Worm (Caenorhabditis elegans) whole organism, dauer: ENCODE data around the gene srt-5.
"Not testable (repeated sequence)": the region's sequence is repeated elsewhere in the genome, so short reads cannot be mapped to it uniquely, and the experiment has no call there.

Source experiments
- unc-62 ChIP-seq: sonication (generic microtip); optimal IDR thresholded peaks from 2 replicates; lab custom pipeline; 2017; ENCODE audit warnings: missing biosample characterization, missing genetic modification reagents, missing genetic modification characterization

Gene srt-5

DNA sequence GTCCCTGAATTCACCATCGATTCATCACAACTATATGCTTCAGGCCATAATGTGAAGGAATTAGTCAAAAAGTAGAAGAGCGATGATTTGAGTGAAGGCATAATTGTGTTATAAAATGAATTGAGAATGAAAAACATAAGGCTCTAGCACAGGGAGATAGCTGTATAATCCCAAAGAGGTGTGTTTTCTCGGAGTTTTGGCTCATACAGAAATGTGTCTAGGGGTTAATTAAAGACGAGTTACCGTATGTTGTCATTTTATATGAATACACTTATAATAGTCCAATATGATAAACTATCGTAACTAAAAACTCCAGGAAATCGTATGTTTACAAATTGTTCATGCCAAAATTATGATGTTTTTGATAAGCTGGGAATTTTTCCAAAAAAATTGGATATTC, at the start of gene srt-5:
Gene srt-5 (minus strand): TSS at position 101 of the 400 bp plus-strand sequence.
- no peak for TF ChIP-seq unc-62 (GFP tag; lab: Kevin White, UChicago)

DNA sequence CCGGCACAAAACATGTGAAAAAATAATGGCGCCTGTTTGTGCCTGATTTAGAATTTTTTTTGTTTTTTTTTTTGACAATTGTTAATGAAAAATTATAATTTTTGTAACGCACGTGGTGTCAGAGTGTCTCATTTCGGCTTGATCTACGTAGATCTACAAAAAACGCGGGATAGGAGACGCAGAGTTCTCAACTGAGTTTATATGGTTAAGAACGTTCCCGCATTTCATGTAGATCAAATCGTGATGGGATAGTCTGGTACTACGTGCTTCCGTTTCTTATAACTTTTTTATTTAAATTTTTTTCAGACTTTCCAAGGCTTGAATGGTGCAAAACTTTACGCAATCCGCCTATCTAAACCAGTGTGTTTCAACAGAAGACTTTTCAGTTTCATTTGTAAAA, 48.1 kb upstream of the srt-5 start, which contains the start of gene tat-6:
Gene tat-6 (plus strand): TSS at position 301 of the 400 bp plus-strand sequence.
- no peak for TF ChIP-seq unc-62 (GFP tag; lab: Kevin White, UChicago)

DNA sequence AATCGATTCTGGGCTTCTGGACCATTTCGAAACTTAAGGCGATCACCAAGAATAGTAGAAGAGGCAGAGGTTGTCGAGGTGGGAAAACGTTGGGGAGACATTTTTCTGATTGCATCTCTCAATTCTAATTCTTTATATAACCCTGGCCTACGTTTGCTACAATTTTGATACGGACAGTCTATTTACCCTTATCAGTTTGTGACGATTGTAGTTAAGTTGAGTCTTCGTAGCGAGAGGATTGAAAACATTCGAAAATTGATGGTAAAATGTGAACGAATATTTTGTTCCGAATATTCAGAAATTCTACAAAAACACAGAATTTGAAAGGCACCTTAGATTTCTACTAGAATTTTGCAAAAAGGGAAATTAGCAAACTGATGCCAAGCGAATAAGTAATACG, 47.0 kb upstream of the srt-5 start, which contains the start of gene Y73C8C.10:
Gene Y73C8C.10 (minus strand): TSS at position 101 of the 400 bp plus-strand sequence.
- TF ChIP-seq unc-62 (GFP tag; lab: Kevin White, UChicago), result no peak

DNA sequence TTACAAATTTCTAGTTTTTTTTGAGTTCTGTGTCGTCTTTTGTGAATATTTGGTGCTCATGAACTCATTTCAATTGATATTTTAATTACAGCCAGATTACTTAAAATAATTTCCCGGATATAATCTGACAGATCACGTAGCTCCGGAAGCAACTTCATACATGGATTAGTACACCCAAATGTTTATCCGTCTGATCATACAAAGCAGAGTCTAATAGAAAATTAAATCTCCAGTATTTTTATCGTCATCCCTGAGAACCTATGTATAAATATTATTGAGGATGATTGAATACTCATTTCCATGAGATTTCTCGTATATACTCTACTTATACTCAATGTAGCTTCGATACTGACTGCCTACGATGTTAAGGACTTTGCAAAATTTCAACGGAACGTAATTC, 44.2 kb upstream of the srt-5 start, which contains the start of gene Y73C8C.12:
Gene Y73C8C.12 (plus strand): TSS at position 301 of the 400 bp plus-strand sequence.
- no peak for TF ChIP-seq unc-62 (GFP tag; lab: Kevin White, UChicago)

DNA sequence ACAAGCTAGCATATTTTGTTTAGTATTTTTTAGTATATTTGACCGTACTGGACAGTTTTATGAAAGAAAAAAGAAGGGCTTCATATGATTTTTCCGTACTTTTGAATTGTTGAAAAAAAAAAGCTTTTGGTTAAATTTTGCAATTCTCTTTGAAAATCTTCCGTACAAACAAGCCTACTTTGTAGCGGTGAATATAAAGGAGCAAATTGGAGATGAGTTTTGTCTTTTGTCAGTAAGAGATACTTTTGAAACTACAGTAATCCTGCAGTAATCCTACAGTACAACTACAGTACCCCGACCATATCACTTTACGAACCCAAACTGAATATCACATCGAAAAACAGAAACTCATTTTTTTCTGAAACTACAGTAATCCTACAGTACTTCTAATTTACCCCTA, 41.7 kb upstream of the srt-5 start:
- TF ChIP-seq unc-62 (GFP tag; lab: Kevin White, UChicago), result no peak

DNA sequence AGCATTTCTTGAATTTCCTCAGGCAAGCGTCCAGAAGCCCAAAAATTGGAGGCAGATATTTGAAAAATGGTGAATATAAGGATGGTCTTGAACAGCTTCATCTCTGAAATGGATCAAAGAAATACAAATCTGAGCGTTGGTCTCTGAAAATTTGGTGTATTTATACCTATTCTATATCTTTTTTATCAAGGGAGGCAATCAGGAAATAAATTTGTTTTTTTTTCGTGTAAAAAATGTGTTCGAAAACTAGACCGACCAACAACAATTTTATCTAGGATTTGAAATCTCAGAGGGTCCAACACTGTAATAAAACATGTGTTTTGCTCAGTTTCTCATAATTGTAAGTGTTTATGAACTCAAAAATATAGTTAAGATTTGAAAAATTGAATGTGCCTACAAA, 41.1 kb upstream of the srt-5 start, which contains the start of gene srt-56:
Gene srt-56 (minus strand): TSS at position 101 of the 400 bp plus-strand sequence.
- TF ChIP-seq unc-62 (GFP tag; lab: Kevin White, UChicago), result no peak

DNA sequence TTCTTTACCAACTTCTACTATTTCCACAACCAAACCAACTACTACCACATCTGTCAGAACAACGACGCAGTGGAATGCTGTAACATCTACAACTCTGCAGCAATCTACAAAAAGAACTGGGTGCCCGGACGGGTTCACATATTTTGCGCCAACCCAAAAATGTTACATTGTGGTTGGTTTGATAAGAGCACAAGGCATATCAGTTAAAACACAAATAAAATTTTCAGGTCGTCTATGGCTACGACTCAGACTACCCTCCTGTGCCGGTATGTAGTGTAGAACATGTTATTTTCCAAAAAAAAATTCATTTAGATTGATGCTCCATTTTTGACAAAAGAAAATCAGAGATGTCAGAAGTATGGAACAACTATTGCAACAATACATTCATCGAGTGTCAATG, 38.5 kb upstream of the srt-5 start:
- TF ChIP-seq unc-62 (GFP tag; lab: Kevin White, UChicago), result no peak

DNA sequence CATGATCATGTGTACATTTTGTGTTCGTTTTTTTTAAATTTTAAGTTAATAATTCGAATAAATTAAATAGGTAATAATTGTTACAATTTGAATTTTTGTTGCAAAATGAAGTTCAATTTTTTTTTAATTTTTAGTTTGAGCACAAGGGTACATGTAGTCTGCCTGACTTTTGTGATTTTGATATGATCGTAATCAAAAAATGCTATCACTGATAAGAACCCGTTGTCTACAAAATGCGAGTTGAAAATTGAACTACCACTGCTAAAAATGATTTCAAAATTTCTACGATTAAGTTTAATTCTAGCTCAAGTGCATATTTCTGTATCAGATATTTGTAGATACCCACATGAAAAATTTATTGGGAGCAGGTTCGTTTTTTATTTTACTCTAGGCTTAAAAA, 37.5 kb upstream of the srt-5 start, which contains the start of gene clec-210:
Gene clec-210 (plus strand): TSS at position 211 of the 400 bp plus-strand sequence.
- no peak for TF ChIP-seq unc-62 (GFP tag; lab: Kevin White, UChicago)

DNA sequence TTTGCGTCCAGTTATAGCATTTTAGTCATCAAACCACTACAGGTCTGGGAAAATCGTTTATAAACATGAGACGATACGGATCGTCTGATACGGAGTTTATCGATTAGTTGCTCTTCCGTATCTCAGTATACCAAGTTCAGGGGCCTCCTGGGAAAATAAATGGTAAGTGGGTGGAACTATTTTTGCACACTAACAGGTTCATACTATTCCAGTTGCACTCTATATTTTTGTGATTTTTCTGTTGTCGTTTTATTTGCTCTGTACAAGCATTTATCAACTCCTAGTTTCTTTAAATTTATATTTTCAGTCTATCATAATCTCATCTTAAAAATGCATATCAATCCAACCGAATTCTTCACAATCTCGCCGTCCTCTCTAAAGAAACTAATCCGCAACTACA, 34.3 kb upstream of the srt-5 start, which contains the start of gene Y73C8C.3:
Gene Y73C8C.3 (plus strand): TSS at position 301 of the 400 bp plus-strand sequence.
- TF ChIP-seq unc-62 (GFP tag; lab: Kevin White, UChicago), result no peak

DNA sequence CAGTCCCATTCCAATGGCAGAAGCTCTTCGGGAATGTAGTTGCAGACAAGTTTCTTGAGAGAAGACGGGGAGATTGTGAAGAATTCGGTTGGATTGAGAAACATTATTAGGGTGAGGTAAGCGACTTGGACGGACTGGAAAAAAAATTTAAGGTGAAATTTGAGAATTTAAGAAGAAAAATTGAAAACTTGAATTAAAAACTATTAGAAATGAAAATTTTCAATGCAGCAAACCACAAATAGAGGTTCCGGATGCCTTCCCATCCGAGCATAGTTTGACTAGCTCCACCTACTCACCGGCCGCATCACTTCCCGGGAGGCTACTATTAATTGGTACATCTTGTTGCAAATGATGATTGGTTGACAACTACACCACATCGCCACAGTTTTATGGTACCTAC, 33.1 kb upstream of the srt-5 start, which contains the start of gene Y73C8C.8:
Gene Y73C8C.8 (minus strand): TSS at position 101 of the 400 bp plus-strand sequence.
- TF ChIP-seq unc-62 (GFP tag; lab: Kevin White, UChicago), result no peak

DNA sequence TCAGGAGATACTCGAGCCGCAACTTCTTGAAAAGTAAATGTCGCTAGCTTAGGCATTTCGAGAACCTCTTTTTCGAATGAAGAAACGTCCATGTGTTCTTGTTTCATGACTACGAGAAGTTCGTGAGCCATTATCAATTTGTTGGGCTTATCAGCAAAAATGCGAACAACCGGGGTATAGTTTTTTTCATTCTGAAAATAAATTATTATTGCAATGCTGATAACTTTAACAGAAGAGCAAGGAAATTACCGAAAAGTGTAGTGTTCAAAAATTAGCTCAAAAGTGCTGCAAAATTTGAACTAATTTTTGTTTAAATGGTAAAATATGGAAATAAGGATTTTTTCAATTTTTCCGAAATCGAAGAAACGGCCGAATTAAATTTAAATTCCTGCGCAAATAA, 31.5 kb upstream of the srt-5 start:
- no peak for TF ChIP-seq unc-62 (GFP tag; lab: Kevin White, UChicago)

DNA sequence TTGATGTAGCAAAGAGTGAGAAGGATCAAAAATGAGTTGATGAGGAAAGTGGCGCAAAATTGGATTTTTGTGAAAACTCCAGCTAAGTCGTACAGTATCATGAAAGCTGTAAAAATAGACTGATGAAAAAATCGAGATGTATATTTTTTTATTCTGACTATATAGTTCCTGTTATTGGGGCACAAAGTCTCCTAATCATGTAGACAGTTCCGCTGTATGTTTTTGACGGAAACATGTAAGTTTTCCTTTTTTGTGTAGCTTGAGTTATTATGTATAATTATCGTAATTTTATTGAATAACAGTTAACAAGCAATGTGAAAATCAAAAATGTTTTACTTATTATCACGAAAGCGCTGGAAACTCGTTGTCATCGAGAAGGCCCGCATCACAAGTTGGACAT, 26.8 kb upstream of the srt-5 start, which contains the start of gene str-68:
Gene str-68 (minus strand): TSS at position 101 of the 400 bp plus-strand sequence.
- no peak for TF ChIP-seq unc-62 (GFP tag; lab: Kevin White, UChicago)

DNA sequence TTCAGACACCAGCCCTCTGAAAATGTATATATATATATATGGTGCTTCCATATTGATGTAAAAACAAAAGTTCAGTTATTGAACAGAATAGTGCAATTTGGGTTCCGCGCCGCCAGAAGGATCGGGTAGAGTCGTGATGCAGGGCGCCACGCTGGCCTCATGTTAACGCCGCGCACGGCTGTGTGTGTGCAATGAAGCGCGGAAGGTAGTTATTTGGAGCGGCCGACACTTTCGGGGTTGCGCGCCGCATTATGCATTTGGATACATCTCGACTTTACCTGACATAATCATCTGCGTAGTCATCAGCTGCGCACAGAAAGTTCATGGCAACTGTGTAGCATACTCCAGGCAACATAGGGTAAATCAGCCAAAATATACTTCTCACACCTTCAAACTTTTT, 26.1 kb upstream of the srt-5 start:
- no peak for TF ChIP-seq unc-62 (GFP tag; lab: Kevin White, UChicago)

DNA sequence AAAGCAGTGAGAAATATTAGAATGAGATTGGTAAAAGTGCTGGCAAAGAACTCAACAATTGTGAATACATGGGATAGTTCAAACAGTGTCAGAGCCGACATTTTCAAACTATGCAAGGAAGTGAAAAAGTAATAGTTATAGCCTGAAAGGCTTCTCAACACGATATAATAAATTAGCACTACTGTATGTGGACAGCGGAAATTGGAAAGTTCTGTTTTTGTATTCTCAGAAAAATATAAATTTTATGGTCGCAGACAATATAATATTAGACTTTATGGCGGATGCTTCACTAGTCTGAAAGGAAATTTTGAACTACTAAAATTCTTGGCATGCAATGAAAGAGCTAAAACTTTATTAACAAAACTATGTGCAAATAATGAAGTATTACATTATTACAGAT, 25.1 kb upstream of the srt-5 start, which contains the start of gene str-69:
Gene str-69 (minus strand): TSS at position 101 of the 400 bp plus-strand sequence.
- TF ChIP-seq unc-62 (GFP tag; lab: Kevin White, UChicago), result no peak

DNA sequence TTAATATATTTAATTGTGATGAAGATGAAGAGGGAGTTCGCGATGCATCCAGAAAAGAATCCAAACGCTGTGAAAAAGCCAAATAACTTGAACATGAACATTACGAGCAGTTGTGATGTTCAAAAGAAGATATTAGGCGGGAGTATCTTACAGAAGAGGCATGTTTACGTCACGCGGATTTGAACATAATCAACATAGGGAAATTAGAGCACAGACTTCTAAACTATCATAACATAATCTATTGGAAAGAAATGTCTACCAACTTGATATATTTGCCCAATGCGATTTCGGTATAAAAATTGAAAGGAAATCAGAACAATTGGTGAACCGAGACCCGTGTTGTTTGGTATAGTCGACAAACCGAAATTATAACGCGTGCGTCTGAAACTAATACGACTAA, 23.4 kb upstream of the srt-5 start, which contains the start of gene str-66:
Gene str-66 (minus strand): TSS at position 101 of the 400 bp plus-strand sequence.
- TF ChIP-seq unc-62 (GFP tag; lab: Kevin White, UChicago), result no peak

DNA sequence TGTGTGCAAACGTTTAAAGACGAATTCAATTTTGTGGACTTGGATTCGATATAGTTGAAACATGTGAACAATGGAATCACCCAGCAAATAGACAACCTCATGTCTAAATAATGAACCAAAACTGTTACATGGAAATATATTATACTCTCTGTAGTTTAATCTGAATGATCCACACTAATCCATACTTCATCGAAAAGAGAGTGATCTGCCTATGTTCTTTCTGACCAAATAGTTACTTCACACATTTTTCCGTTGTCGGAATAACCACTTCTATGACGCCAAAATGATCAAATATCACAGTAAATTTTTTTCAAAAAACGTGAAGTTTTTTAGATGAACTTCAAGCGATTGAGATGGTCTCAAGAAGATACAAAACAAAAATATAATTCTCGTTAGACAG, 21.4 kb upstream of the srt-5 start, which contains the start of gene Y73C8C.4:
Gene Y73C8C.4 (minus strand): TSS at position 101 of the 400 bp plus-strand sequence.
- not testable (repeated sequence) for TF ChIP-seq unc-62 (GFP tag; lab: Kevin White, UChicago)

DNA sequence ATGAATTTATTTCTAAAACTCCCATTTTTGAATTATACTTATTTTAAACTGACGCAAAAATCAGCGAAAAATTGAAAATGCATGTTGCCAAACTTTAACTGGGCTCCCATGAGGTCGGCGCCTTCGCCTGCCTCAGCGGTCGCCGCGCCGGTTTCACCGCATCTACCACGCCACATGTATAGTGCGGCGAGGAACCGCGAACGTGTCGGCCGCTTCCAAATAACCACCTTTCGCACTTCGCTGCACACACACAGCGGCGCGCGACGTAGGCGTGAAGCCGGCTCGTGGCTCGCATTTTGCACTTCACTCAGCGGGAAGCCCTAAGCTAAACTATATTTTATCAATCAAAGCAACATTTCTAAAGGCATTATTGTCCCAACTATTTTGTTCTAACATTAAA, 19.8 kb upstream of the srt-5 start:
- no peak for TF ChIP-seq unc-62 (GFP tag; lab: Kevin White, UChicago)
